Worm (Caenorhabditis elegans): ENCODE results near the gene C25F9.12.

DNA sequence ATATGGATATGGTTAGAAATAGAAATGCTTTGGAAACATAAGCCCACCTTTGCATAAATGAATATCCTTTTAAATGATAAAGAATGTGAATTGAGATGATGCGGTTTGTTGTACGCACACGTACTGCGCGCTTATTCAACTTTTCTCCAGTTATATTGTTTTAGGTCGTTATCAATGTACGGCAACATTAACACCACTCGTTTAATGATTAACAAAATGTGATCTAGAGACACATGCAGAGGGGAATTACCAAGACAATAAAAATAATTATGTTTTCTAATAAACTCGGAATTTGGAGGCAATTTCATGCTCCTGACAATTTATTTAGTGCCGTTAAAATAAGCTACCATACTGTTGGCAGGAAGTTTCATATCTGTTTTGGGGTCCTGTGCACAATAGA lies 42.7 kb upstream of the C25F9.12 start, which contains the start of gene M04C3.1:
- TF ChIP-seq med-1 (GFP tag; optimal IDR thresholded peaks at IDR 0.05; ENCODE audit: insufficient read depth) (no peak), T22C8.4 (GFP tag; IDR thresholded peaks at IDR 0.05) (no peak), ztf-29 (GFP tag; IDR thresholded peaks at IDR 0.05) (no peak), cog-1 (tag; optimal IDR thresholded peaks at IDR 0.05) (no peak), flt-1 (GFP tag; IDR thresholded peaks at IDR 0.05) (no peak), ztf-23 (GFP tag; IDR thresholded peaks at IDR 0.05) (no peak), klf-2 (GFP tag; conservative IDR thresholded peaks at IDR 0.05) (no peak), ref-1 (GFP tag; conservative IDR thresholded peaks at IDR 0.05) (no peak), tab-1 (GFP tag; IDR thresholded peaks at IDR 0.05) (no peak)

Measured in whole organism, midembryonic.